Fruit fly (Drosophila melanogaster) S2 (cell line): ENCODE data around the gene CG42300.

Experiments used
- CG8478 ChIP-seq: fragments of >200 bp; optimal IDR thresholded peaks from 2 replicates; lab custom pipeline; 2018
- CTCF ChIP-seq, 2 experiments: fragments of >200 bp; optimal IDR thresholded peaks; 2 replicates each; lab custom pipeline; 2018

Gene CG42300

DNA sequence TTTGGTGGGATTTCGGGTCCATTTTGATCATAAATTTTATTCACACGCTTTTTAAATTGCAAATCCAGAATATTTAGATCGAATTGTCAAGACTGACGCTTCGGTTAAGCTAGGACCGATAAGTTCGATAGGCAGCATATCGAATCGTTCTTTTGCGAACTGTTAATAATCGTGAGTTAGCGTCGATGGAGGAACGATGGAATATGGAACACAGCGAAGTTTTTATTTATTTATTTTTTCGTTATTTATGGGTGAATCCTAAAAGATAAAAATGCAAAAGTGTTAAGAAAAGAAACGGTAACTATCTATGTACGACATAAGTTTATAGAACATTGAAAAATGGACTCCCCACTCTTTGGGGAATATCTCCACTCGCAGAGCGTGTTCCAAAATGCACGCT is at the start of gene CG42300:
Gene CG42300, minus strand, starts transcription at position 101 of the 400 bp plus-strand sequence.
- TF ChIP-seq CTCF (optimal IDR thresholded peaks at IDR 0.05; lab: Kevin White, UChicago) (no peak), CG8478 (lab: Kevin White, UChicago) (no peak)

DNA sequence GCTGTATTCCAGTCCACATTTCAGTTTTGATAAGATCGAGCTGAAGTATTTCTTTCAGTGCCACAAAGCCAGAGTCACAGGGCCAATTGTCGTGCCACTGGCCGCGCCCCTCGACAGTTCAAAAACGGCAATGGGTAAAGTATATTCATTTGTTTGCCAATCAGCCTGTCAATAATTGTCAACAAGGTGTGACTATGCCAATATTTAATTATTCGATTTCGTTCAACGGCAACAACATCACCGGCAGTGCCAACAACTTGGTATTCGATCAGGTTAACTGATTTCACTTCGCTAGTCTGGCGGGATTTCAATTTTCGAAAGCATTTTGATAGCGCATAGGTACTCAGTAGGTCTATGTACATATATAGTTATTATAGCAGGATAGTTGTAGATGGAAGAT is 46.6 kb upstream of the CG42300 start:
- TF ChIP-seq CTCF (optimal IDR thresholded peaks at IDR 0.05; lab: Kevin White, UChicago) (no peak), CG8478 (lab: Kevin White, UChicago) (no peak)

DNA sequence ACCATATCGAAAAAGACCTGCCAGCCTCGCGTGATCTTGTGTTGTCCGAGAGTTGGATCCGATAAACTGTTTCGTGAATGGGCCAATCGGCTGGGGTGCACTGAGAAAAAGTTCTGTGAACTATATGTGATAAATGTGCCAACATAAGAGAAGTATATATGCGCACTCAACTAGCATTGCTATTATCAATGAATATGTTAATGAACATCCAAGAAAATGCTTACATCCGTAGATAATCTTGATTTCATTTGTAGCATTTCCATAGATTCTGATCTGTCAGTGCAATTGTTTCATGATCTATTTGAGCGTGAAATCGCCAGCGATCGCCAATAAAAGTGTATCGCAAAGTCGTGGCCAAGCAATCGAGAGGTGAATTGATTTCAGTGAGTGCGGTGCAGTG is 45.4 kb upstream of the CG42300 start:
- TF ChIP-seq CG8478 (lab: Kevin White, UChicago) (no peak), CTCF (optimal IDR thresholded peaks at IDR 0.05; lab: Kevin White, UChicago) (no peak)

DNA sequence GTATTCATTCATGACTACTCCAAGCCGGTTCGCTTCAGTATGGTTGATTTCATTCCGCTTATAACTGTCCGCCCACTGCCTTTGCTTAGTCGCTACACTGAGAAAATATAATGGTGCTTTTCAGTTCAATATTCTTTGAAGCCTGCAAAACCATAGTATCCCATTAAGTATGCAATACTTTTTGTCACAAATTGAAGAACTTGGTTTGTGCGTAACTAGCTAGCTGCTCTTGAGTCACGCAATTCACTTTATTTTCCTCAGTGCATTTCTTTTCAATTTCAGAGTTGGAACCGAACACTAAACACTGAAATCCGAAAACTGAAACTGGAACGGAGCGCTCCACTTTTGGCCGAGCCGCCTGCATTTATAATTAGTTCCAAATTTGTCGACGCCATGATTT is 43.9 kb upstream of the CG42300 start:
- no peak for TF ChIP-seq CG8478 (lab: Kevin White, UChicago)
- TF ChIP-seq CTCF (optimal IDR thresholded peaks at IDR 0.05; lab: Kevin White, UChicago), result no peak

DNA sequence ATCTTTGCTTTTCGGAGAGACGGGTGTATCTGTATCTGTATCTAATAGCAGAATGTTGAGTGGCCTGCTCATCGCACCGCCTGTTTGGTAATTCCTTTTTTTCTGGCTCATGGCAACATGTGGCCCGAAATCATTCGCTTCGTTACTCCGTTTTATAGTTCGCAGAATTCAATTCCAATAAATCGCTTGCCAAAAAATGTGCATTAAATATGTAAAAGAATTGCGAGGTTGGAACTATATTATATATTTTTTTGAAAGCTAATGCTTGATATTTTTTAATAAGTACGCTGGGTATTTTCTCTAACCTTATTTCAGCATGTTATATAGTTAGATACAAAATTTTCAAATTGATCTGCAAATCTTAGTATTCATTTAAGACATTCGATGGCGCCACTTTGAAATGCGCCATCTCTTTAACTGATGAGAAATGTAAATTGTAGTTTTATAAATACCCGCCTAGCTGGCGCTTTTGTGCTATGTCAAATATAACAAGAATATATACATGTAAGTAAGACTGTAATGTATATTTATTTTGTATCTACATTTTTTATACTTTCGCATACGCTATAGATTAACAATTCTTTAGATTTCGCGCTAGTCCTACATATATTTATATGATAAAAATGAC is 38.5 kb upstream of the CG42300 start:
- TF ChIP-seq CG8478 (lab: Kevin White, UChicago), result no peak
- peak; percentile 78 to 92 for TF ChIP-seq CTCF (optimal IDR thresholded peaks at IDR 0.05; lab: Kevin White, UChicago)

DNA sequence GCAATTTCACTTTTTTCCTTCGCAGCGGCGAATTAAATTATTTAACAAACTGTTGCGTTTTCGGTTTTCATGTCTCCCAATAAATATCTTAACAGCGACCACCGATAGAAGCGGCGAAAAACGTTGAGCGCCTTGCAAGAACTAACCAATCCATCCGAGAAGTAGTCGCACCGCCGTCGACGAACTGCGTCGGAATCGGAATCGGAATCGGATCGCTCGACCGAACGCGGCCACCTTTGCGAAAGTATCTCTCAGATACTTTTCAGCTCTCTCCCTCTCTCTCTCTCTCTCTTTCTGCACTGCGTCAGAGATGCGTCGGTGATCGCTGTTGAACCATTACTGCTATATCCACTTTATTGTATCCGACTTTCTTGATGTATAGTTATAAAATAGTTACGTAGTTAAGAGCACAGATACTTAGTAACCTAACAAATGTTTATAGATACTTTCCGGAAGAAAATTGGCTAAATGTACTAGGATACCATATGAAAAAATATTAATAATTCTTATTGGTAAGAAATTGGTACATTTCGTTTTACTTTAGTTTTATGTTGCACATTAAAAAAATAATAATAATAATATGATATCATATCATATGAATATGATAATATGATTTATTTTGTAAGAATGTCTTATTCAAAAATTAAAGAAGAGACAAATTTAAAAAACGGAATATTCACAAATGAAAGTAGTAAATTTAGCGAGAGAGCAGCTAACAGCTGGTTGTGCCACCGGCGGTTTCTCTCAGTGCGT is 37.8 kb upstream of the CG42300 start, which contains the start of gene Chsy:
Gene Chsy, minus strand, starts transcription at position 58 of the 753 bp plus-strand sequence.
- TF ChIP-seq CTCF (optimal IDR thresholded peaks at IDR 0.05; lab: Kevin White, UChicago) (no peak), CG8478 (lab: Kevin White, UChicago) (no peak)

DNA sequence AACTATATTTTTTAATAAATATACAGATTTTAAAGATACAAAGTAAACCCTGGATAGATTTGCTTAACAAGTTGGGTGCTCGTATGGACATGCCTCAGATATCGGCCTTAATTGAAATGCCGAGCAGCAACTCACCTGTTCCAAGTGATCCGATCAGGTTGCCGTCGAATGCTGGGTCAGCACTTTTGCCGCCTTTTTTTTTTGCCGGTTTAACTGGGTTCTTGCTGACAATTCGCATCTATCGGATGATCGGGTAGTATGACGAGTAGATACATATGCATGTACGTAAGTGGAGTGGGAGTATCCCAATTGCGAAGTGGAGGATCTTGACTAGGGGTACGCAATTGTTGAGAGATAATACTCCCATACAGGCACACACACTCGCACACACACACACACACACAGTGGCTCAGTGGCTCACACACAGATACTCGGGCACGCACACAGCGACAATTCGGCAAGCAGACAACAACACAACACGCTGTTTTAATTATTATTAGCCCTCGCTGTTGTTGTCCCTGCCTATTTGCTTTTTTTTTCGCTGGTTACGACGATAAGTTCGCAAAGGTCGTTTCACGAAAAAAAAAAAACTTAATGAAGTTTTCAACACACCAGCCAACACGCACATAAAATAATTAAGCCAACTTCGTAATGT is 37.1 kb upstream of the CG42300 start:
- TF ChIP-seq CTCF (optimal IDR thresholded peaks at IDR 0.05; lab: Kevin White, UChicago) (no peak), CG8478 (lab: Kevin White, UChicago) (no peak)

DNA sequence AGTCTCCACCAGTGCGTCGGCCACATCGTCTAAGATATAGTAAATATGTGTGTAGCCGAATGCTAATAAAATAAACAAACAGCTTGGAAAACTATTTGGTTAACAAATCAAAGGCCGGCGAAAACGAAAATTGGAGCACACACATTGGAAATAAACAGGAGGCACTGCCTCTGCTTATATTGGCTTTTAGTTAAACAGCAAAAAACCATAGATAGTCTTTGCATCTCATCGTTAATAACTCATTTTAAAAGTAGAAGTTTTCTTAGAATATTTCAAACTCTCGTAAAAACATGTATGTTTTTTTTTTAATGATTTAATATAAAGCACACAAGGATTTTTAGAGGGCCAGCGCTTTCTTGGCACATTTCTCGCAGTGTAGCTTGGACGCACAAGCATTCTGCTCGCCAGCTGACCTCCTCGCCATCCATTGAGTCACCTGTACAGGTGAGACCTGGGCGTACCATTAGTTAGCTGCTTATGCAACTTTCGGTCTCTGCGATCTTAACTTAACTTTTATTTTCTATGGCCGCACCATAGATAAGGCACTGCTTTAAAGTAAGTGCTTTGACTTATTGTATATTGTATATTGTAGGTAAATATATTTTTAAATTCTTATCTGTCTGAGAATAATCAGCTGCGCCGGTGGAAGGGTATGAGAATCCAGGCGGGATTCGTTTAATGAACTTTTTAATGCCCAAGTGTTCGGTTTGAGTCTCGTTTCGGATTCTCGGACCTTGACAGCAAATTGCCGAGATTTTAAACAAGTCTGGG is 36.1 kb upstream of the CG42300 start:
- TF ChIP-seq CG8478 (lab: Kevin White, UChicago) (no peak), CTCF (optimal IDR thresholded peaks at IDR 0.05; lab: Kevin White, UChicago) (no peak)

DNA sequence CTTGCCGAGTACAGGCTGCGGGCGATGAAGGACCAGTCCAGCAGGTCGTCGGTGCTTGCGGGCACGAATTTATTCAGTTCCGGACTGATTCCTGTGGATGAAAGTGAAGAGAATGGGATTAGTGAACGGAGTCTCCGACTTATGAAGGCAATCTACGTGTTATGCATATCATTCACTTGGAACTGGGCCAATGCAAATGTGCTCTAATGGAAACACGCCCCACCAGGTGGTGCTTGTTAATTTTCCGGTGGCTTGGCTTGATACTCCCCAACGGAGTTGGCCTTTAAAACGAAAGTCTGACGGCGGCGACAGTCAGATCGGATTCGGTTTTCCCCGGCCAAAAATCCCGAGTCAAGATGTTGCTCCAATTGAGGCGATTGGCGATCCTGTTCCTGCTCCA is 31.6 kb upstream of the CG42300 start, which contains the start of gene Alp11:
Gene Alp11, plus strand, starts transcription at position 301 of the 400 bp plus-strand sequence.
- TF ChIP-seq CTCF (optimal IDR thresholded peaks at IDR 0.05; lab: Kevin White, UChicago), result no peak

DNA sequence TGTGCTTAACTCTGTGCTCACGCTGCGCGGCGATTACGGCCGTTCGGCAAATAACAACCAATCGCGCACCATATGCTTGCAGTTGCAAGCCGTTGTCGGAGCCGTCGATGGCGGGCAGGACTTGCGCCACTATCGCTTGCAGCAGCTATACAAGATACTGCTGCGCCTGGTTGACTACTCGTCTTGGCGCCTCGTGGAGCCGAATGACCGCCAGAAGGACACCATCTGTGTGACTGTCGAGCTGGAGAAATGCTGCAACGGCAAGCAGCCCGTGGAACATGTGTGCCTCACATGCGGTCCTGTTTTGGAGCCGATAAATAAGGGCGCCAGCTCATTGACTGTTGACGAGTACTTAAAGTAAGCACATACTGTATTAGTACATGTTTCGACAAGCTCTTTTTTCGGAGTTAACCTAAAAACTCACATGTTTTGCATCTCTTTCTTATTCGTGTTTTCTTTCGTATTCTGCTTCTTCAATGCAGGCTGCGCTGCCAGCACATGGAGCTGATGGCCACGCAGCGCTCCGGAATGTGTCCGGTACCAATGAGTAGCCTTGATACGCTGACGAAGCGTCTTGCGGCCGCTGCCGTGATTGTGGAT is 28.1 kb upstream of the CG42300 start:
- TF ChIP-seq CTCF (optimal IDR thresholded peaks at IDR 0.05; lab: Kevin White, UChicago) (no peak), CG8478 (lab: Kevin White, UChicago) (no peak)

DNA sequence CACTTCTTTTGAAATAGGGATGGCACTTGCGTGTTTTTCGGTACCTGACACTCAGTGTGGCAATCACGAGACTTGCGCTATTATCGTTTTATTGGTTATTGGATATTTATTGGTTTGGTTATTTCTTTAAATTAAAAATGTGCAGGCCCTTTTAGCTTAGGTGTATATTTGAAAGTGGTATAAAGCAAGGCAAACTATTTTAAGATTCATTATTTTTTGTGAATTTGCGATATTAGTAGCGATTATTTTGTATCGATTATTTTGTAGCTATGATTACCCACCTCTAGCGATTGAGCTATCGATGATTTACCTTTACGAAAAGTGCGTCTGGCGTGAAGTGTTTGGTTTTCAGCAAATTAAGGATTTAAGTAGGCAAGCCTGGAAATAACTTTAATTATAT is 27.0 kb upstream of the CG42300 start, which contains the start of the genes CG9215 and CG8097:
Gene CG9215, minus strand, starts transcription at position 22 of the 400 bp plus-strand sequence.
Gene CG8097, plus strand, starts transcription at position 307 of the 400 bp plus-strand sequence.
- TF ChIP-seq CTCF (optimal IDR thresholded peaks at IDR 0.05; lab: Kevin White, UChicago) (no peak), CG8478 (lab: Kevin White, UChicago) (no peak)

DNA sequence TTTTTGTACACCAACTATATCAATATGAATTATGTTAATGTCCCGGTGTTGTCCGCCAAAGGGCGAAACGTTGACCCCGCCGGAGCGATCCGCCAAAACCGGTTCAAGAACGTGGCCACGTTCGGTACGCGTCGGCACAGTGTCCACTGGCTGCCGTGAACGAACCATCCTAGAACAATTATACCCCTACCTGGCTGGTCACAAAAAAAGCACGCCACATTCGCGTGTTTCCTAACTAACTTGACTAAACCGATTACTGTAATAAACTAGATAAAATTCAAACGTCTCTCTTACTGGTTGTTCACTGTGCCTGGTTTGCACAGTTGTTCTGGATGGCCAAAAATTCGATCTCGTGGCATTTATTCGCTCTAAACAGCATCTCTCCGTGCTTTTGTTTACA is 23.7 kb upstream of the CG42300 start:
- TF ChIP-seq CTCF (optimal IDR thresholded peaks at IDR 0.05; lab: Kevin White, UChicago) (no peak), CG8478 (lab: Kevin White, UChicago) (no peak)

DNA sequence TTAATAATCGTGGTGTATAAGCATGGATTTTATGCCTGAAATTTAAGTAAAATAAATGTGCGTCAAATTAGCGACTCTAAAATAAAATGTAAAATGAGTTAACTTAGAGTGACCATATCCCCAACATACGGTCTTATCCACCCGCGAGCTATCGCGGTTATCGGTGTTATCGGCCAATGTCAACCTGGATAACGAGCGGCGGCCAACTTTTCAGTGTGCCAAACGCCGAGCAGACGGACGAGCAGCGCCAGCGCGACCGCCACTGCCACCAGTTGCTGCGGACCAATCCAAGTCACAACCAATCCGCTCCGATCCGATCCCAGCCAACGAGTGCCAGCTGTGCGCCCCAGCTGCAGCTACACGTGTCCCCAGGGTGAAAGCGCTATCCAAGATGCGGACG is 22.2 kb upstream of the CG42300 start, which contains the start of the genes cerv and CG7872:
Gene cerv, minus strand, starts transcription at position 129 of the 400 bp plus-strand sequence.
Gene CG7872, plus strand, starts transcription at position 163 of the 400 bp plus-strand sequence.
- TF ChIP-seq CG8478 (lab: Kevin White, UChicago) (no peak), CTCF (optimal IDR thresholded peaks at IDR 0.05; lab: Kevin White, UChicago) (peak in 1 of 2 experiments; percentile 2)

DNA sequence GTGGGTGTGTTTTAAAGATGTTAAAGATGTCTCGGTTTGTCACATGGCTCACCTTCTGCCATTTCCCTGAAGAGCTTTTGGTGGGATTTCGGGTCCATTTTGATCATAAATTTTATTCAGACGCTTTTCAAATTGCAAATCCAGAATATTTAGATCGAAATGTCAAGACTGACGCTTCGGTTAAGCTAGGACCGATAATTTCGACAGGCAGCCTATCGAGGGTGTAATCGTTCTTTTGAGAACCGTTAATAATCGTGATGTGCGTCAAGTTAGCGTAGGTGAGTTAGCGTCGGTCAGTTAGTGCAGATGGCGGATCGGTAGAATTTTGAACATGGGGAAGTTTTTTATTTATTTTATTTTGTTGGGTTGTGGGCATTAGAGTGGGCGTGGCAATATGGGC is 19.7 kb upstream of the CG42300 start, which contains the start of gene CG42299:
Gene CG42299, minus strand, starts transcription at position 127 of the 400 bp plus-strand sequence.
- TF ChIP-seq CG8478 (lab: Kevin White, UChicago) (no peak), CTCF (optimal IDR thresholded peaks at IDR 0.05; lab: Kevin White, UChicago) (no peak)
